Worm (Caenorhabditis elegans): ENCODE measurements around the gene H28G03.2.
A peak's percentile ranks its signal among the peaks of the same experiment; 100 is the strongest.

Gene H28G03.2

ce11 chrX:5162755-5163154, 42.8 kb upstream of the H28G03.2 start, which contains the start of gene EGAP5.1:
Gene EGAP5.1 (plus strand): TSS chrX:5163055.
- no peak for TF ChIP-seq elt-2 (tag; optimal IDR thresholded peaks at IDR 0.05)
- no peak for TF ChIP-seq K02D7.2 (tag; optimal IDR thresholded peaks at IDR 0.05)
- no peak for TF ChIP-seq ceh-2 (tag; optimal IDR thresholded peaks at IDR 0.05)
- TF ChIP-seq elt-4 (tag; optimal IDR thresholded peaks at IDR 0.05) = no peak
- TF ChIP-seq ceh-9 (tag; optimal IDR thresholded peaks at IDR 0.05) = no peak
- TF ChIP-seq pqm-1 (tag; optimal IDR thresholded peaks at IDR 0.05) = no peak
- no peak for TF ChIP-seq dmd-4 (tag; optimal IDR thresholded peaks at IDR 0.05; ENCODE audit: borderline replicate concordance)
- TF ChIP-seq nfya-1 (tag; optimal IDR thresholded peaks at IDR 0.05) = no peak
- no peak for TF ChIP-seq ceh-18 (tag; optimal IDR thresholded peaks at IDR 0.05)
- TF ChIP-seq syd-9 (tag; optimal IDR thresholded peaks at IDR 0.05) = no peak
- TF ChIP-seq pha-4 (tag; optimal IDR thresholded peaks at IDR 0.05) = no peak
- TF ChIP-seq ceh-22 (tag; optimal IDR thresholded peaks at IDR 0.05) = no peak

- TF ChIP-seq ceh-24 (tag; optimal IDR thresholded peaks at IDR 0.05) (no peak), K02D7.2 (tag; optimal IDR thresholded peaks at IDR 0.05) (no peak), ceh-14 (tag; optimal IDR thresholded peaks at IDR 0.05) (no peak), che-1 (tag; optimal IDR thresholded peaks at IDR 0.05) (no peak), T23F11.4 (GFP tag; optimal IDR thresholded peaks at IDR 0.05) (no peak), nhr-11 (tag; optimal IDR thresholded peaks at IDR 0.05) (no peak), C38D4.7 (GFP tag; optimal IDR thresholded peaks at IDR 0.05) (no peak), hlh-13 (GFP tag; optimal IDR thresholded peaks at IDR 0.05) (no peak), fkh-10 (GFP tag; optimal IDR thresholded peaks at IDR 0.05) (no peak), ets-4 (tag; optimal IDR thresholded peaks at IDR 0.05) (no peak)
Observed at ce11 chrX:5164054-5164453, 41.5 kb upstream of the H28G03.2 start.

ce11 chrX:5165037-5165436, 40.5 kb upstream of the H28G03.2 start, which contains the start of gene mans-3:
Gene mans-3 (plus strand): TSS chrX:5165395.
- peak; percentile 53 for TF ChIP-seq F13H6.1 (tag; optimal IDR thresholded peaks at IDR 0.05)
- TF ChIP-seq ets-4 (tag; optimal IDR thresholded peaks at IDR 0.05) = peak; percentile 39
- TF ChIP-seq pqm-1 (tag; optimal IDR thresholded peaks at IDR 0.05) = no peak
- peak; percentile 49 for TF ChIP-seq dve-1 (tag; optimal IDR thresholded peaks at IDR 0.05)
- peak; percentile 60 for TF ChIP-seq unc-3 (GFP tag; conservative IDR thresholded peaks at IDR 0.05)
- peak; percentile 47 for TF ChIP-seq unc-3 (tag; optimal IDR thresholded peaks at IDR 0.05)
- peak; percentile 67 for TF ChIP-seq ztf-16 (tag; optimal IDR thresholded peaks at IDR 0.05)
- peak; percentile 69 for TF ChIP-seq ceh-34 (tag; optimal IDR thresholded peaks at IDR 0.05)
- peak; percentile 90 for TF ChIP-seq ref-2 (tag; optimal IDR thresholded peaks at IDR 0.05)
- TF ChIP-seq nhr-11 (tag; optimal IDR thresholded peaks at IDR 0.05) = no peak
- no peak for TF ChIP-seq pha-4 (tag; optimal IDR thresholded peaks at IDR 0.05)
- TF ChIP-seq unc-55 (GFP tag; optimal IDR thresholded peaks at IDR 0.05) = peak; percentile 72
- no peak for TF ChIP-seq sox-2 (GFP tag; IDR thresholded peaks at IDR 0.05)
- TF ChIP-seq C38D4.7 (GFP tag; optimal IDR thresholded peaks at IDR 0.05) = no peak
- peak; percentile 81 for TF ChIP-seq ceh-18 (tag; optimal IDR thresholded peaks at IDR 0.05)
- TF ChIP-seq npax-4 (tag; optimal IDR thresholded peaks at IDR 0.05) = peak; percentile 22
- peak; percentile 51 for TF ChIP-seq dmd-4 (tag; optimal IDR thresholded peaks at IDR 0.05; ENCODE audit: borderline replicate concordance)
- TF ChIP-seq ceh-22 (tag; optimal IDR thresholded peaks at IDR 0.05) = no peak
- peak; percentile 20 for TF ChIP-seq ceh-48 (tag; optimal IDR thresholded peaks at IDR 0.05)
- TF ChIP-seq mec-3 (tag; optimal IDR thresholded peaks at IDR 0.05; ENCODE audit: borderline replicate concordance) = no peak
- TF ChIP-seq tbx-2 (tag; optimal IDR thresholded peaks at IDR 0.05) = peak; percentile 79
- no peak for TF ChIP-seq elt-4 (tag; optimal IDR thresholded peaks at IDR 0.05)
- TF ChIP-seq ceh-24 (tag; optimal IDR thresholded peaks at IDR 0.05) = peak; percentile 41
- TF ChIP-seq ceh-2 (tag; optimal IDR thresholded peaks at IDR 0.05) = peak; percentile 51
- TF ChIP-seq pat-9 (tag; optimal IDR thresholded peaks at IDR 0.05) = peak; percentile 42
- peak; percentile 65 for TF ChIP-seq unc-86 (tag; optimal IDR thresholded peaks at IDR 0.05)
- no peak for TF ChIP-seq ama-1 (optimal IDR thresholded peaks at IDR 0.05)
- TF ChIP-seq nhr-232 (tag; optimal IDR thresholded peaks at IDR 0.05) = peak; percentile 44
- TF ChIP-seq pag-3 (tag; optimal IDR thresholded peaks at IDR 0.05; ENCODE audit: borderline replicate concordance) = no peak
- TF ChIP-seq pha-2 (tag; optimal IDR thresholded peaks at IDR 0.05) = peak; percentile 15
- TF ChIP-seq fkh-10 (GFP tag; optimal IDR thresholded peaks at IDR 0.05) = no peak
- peak; percentile 6 for TF ChIP-seq hlh-15 (tag; optimal IDR thresholded peaks at IDR 0.05)
- TF ChIP-seq eyg-1 (tag; optimal IDR thresholded peaks at IDR 0.05) = peak; percentile 38
- TF ChIP-seq ttx-3 (tag; optimal IDR thresholded peaks at IDR 0.05) = peak; percentile 74
- peak; percentile 44 for TF ChIP-seq T23F11.4 (GFP tag; optimal IDR thresholded peaks at IDR 0.05)
- no peak for TF ChIP-seq K02D7.2 (tag; optimal IDR thresholded peaks at IDR 0.05)
- peak; percentile 42 for TF ChIP-seq K09A11.1 (tag; optimal IDR thresholded peaks at IDR 0.05; ENCODE audit: insufficient read depth)
- TF ChIP-seq ceh-6 (GFP tag; optimal IDR thresholded peaks at IDR 0.05) = peak; percentile 29
- TF ChIP-seq syd-9 (tag; optimal IDR thresholded peaks at IDR 0.05) = peak; percentile 73
- TF ChIP-seq tbx-7 (tag; optimal IDR thresholded peaks at IDR 0.05) = no peak
- TF ChIP-seq gmeb-2 (tag; optimal IDR thresholded peaks at IDR 0.05) = peak; percentile 56

All from whole organism, late embryonic.